Fruit fly (Drosophila melanogaster): ENCODE results near the gene CG10809.

The CG10809 gene

DNA sequence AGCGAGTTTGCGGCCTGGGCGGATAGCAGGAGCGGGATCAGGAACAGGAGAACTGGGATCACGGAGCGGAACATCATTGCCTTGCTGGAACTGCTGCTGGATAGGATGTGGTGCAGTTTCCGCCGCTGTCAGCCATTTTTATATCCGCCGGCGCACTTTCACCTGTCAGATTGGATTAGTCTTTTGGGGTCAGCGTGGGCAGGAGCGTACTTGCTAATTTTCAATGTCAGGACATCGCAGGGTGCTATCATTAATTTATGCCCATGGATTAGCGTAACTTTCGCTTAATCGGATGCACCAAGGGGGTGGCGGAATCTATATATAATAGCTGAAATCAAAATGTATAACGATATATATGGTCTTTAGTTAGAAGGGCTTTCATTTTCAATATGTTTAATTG, 35.9 kb downstream of the CG10809 start, which contains the start of gene Ilp5:
Gene Ilp5 (minus strand): TSS at position 101 of the 400 bp plus-strand sequence.
- TF ChIP-seq CG8478 (optimal IDR thresholded peaks at IDR 0.05) = no peak

- TF ChIP-seq EcR (GFP tag; optimal IDR thresholded peaks at IDR 0.05) (no peak), CG8478 (optimal IDR thresholded peaks at IDR 0.05) (no peak), pan (optimal IDR thresholded peaks at IDR 0.05) (no peak), Dll (optimal IDR thresholded peaks at IDR 0.05) (no peak), psq (optimal IDR thresholded peaks at IDR 0.05) (no peak), usp (GFP tag; optimal IDR thresholded peaks at IDR 0.05) (no peak)
Observed at dm6 chr3L:9821138-9821681, 38.5 kb downstream of the CG10809 start.

dm6 chr3L:9820248-9820647, 39.4 kb downstream of the CG10809 start:
- TF ChIP-seq psq (optimal IDR thresholded peaks at IDR 0.05) (no peak), CG8478 (optimal IDR thresholded peaks at IDR 0.05) (no peak), EcR (GFP tag; optimal IDR thresholded peaks at IDR 0.05) (no peak), pan (optimal IDR thresholded peaks at IDR 0.05) (no peak), Dll (optimal IDR thresholded peaks at IDR 0.05) (no peak), usp (GFP tag; optimal IDR thresholded peaks at IDR 0.05) (no peak)

dm6 chr3L:9815705-9816104, 44.0 kb downstream of the CG10809 start:
- TF ChIP-seq CG8478 (optimal IDR thresholded peaks at IDR 0.05) = no peak
- no peak for TF ChIP-seq EcR (GFP tag; optimal IDR thresholded peaks at IDR 0.05)
- no peak for TF ChIP-seq Dll (optimal IDR thresholded peaks at IDR 0.05)
- TF ChIP-seq usp (GFP tag; optimal IDR thresholded peaks at IDR 0.05) = no peak
- TF ChIP-seq pan (optimal IDR thresholded peaks at IDR 0.05) = no peak
- TF ChIP-seq psq (optimal IDR thresholded peaks at IDR 0.05) = no peak

DNA sequence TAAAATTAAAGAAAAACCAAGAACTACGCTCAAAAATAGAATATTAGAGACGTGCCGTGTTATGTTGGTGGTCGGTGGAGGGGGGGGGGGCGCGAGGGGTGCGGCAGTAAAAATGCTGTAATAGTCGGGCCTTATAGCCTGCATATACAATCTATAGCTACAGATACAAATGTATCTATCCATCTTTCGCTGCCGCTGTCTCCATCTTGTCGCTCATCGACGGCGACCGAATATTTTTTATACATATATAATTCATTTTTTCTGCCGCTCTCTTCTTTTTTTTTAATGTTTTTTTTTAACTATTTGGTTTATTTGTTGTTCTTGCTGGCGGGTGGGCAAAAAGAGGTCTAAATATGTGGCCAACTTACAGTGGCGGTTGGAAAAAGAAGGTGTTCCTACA, 45.1 kb downstream of the CG10809 start:
- TF ChIP-seq EcR (GFP tag; optimal IDR thresholded peaks at IDR 0.05) (no peak), usp (GFP tag; optimal IDR thresholded peaks at IDR 0.05) (no peak), psq (optimal IDR thresholded peaks at IDR 0.05) (no peak), Dll (optimal IDR thresholded peaks at IDR 0.05) (no peak), CG8478 (optimal IDR thresholded peaks at IDR 0.05) (no peak), pan (optimal IDR thresholded peaks at IDR 0.05) (no peak)

DNA sequence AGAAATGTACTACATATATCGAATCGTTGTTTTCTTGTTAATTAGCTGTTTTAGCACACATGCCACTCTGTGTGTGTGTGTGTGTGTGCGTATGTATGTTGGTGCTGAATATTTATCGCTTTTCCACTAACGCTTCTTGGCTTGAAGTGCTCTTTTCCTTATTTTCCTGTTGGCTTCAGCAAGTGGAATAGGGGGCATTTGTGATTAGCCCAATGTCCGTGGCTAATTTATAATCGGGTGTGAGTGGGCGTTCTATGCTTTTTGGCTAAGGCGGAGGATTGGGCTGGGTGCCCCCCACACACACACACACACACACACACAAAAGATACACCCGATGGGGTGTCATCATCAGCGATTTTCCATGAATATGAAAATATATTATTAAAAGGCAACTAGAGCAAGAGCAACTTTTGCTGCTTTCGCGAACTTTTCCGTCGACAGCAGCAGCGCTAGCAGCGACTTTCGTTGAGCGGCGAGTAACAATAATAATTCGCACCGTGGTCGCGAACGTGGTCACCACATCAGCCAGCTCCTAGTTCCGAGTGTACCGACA, 46.3 kb downstream of the CG10809 start, which contains the start of gene CG43897:
Gene CG43897 (plus strand): TSS at position 503 of the 553 bp plus-strand sequence.
- TF ChIP-seq CG8478 (optimal IDR thresholded peaks at IDR 0.05) = no peak
- no peak for TF ChIP-seq psq (optimal IDR thresholded peaks at IDR 0.05)
- TF ChIP-seq pan (optimal IDR thresholded peaks at IDR 0.05) = no peak
- TF ChIP-seq usp (GFP tag; optimal IDR thresholded peaks at IDR 0.05) = no peak
- TF ChIP-seq EcR (GFP tag; optimal IDR thresholded peaks at IDR 0.05) = no peak
- TF ChIP-seq Dll (optimal IDR thresholded peaks at IDR 0.05) = no peak

All from whole organism.